Worm (Caenorhabditis elegans) whole organism, L3 larva: ENCODE data around the gene nasp-1.
A peak's percentile ranks its signal among the peaks of the same experiment; 100 is the strongest.

Experiments used
- R02D3.7 ChIP-seq: fragments of 150-350 bp; optimal IDR thresholded peaks from 2 replicates; lab custom pipeline; 2014; ENCODE audit warnings: missing biosample characterization, missing genetic modification characterization
- ceh-28 ChIP-seq: fragments of 150-350 bp; optimal IDR thresholded peaks from 2 replicates; lab custom pipeline; 2014; ENCODE audit warnings: missing biosample characterization, missing genetic modification reagents, missing genetic modification characterization
- ceh-82 ChIP-seq: fragments of 150-350 bp; optimal IDR thresholded peaks from 2 replicates; lab custom pipeline; 2014; ENCODE audit warnings: missing biosample characterization, missing genetic modification characterization
- elt-2 ChIP-seq: sonication (generic microtip); optimal IDR thresholded peaks from 2 replicates; lab custom pipeline; 2016; ENCODE audit warnings: missing genetic modification reagents, mild to moderate bottlenecking, missing genetic modification characterization, missing compliant biosample characterization
- fkh-2 ChIP-seq: fragments of 150-350 bp; optimal IDR thresholded peaks from 2 replicates; lab custom pipeline; 2014; ENCODE audit warnings: missing biosample characterization, missing genetic modification reagents, missing genetic modification characterization
- fos-1 ChIP-seq: fragments of 150-350 bp; optimal IDR thresholded peaks from 2 replicates; lab custom pipeline; 2014; ENCODE audit warnings: missing biosample characterization, missing genetic modification characterization
- hmg-11 ChIP-seq: sonication (generic microtip); optimal IDR thresholded peaks from 2 replicates; lab custom pipeline; 2016; ENCODE audit warnings: missing genetic modification characterization, missing compliant biosample characterization
- jun-1 ChIP-seq: fragments of 150-350 bp; optimal IDR thresholded peaks from 2 replicates; lab custom pipeline; 2014; ENCODE audit warnings: missing biosample characterization, missing genetic modification reagents, missing genetic modification characterization
- lin-39 ChIP-seq: fragments of 150-350 bp; optimal IDR thresholded peaks from 2 replicates; lab custom pipeline; 2018; ENCODE audit warnings: missing biosample characterization, missing genetic modification reagents, missing genetic modification characterization
- nfya-1 ChIP-seq: sonication (generic microtip); optimal IDR thresholded peaks from 2 replicates; lab custom pipeline; 2017; ENCODE audit warnings: missing genetic modification characterization, mild to moderate bottlenecking, missing compliant biosample characterization, antibody characterized with exemption, moderate library complexity; ENCODE audit not compliant: insufficient read depth
- nhr-11 ChIP-seq: fragments of 150-350 bp; optimal IDR thresholded peaks from 2 replicates; lab custom pipeline; 2014; ENCODE audit warnings: missing biosample characterization, missing genetic modification characterization
- nhr-25 ChIP-seq: sonication (generic microtip); optimal IDR thresholded peaks from 2 replicates; lab custom pipeline; 2017; ENCODE audit warnings: missing biosample characterization, missing genetic modification characterization
- nhr-43 ChIP-seq: sonication (generic microtip); optimal IDR thresholded peaks from 2 replicates; lab custom pipeline; 2016; ENCODE audit warnings: mild to moderate bottlenecking, missing genetic modification characterization, missing compliant biosample characterization; ENCODE audit not compliant: poor library complexity, severe bottlenecking
- pha-4 ChIP-seq: fragments of 150-350 bp; optimal IDR thresholded peaks from 2 replicates; lab custom pipeline; 2014; ENCODE audit warnings: missing biosample characterization, missing genetic modification reagents, missing genetic modification characterization
- snpc-4 ChIP-seq: fragments of 150-350 bp; optimal IDR thresholded peaks from 2 replicates; lab custom pipeline; 2014; ENCODE audit warnings: missing biosample characterization, missing genetic modification characterization
- unc-62 ChIP-seq: fragments of 150-350 bp; sonication (generic microtip); optimal IDR thresholded peaks from 4 replicates; lab custom pipeline; 2014; ENCODE audit warnings: missing biosample characterization, missing genetic modification reagents, missing genetic modification characterization

Gene nasp-1

DNA sequence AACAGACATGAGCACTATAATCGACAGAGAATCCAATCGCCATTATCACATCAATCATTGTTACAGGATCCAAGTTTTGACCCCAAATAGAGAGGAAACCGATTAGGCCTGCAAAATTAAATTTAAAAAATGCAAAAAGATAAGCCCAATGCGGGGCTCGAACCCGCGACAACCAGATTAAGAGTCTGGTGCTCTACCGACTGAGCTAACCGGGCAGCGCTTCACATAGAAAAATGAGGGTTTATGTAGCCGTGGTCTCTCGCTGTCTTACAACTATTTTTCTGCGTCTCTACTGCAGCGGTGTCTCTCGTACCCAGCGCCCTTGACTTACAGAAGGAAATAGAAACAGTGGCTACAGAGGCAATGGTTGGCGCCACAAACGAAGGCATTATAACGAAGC, 51.2 kb downstream of the nasp-1 start:
- TF ChIP-seq snpc-4 (tag; lab: Kevin White, UChicago) (peak; percentile 3), lin-39 (peak; percentile 58), R02D3.7 (tag; lab: Kevin White, UChicago) (peak; percentile 3), fos-1 (no peak), nfya-1 (tag; lab: Kevin White, UChicago) (peak; percentile 42), hmg-11 (tag; lab: Kevin White, UChicago) (peak; percentile 77), pha-4 (tag; lab: Kevin White, UChicago) (peak; percentile 12), nhr-11 (tag; lab: Kevin White, UChicago) (no peak), jun-1 (tag; lab: Kevin White, UChicago) (peak; percentile 32), elt-2 (tag; lab: Kevin White, UChicago) (peak; percentile 56), ceh-28 (tag; lab: Kevin White, UChicago) (no peak), nhr-43 (tag; lab: Kevin White, UChicago) (peak; percentile 33), unc-62 (peak; percentile 11), ceh-82 (tag; lab: Kevin White, UChicago) (peak; percentile 12), nhr-25 (peak; percentile 42), fkh-2 (tag; lab: Kevin White, UChicago) (no peak)
